Worm (Caenorhabditis elegans): ENCODE results near the gene fbxb-74.

The fbxb-74 gene

ce11 chrIV:4445711-4446290 is 6.7 kb upstream of the fbxb-74 start, which contains the start of the genes wapl-1 and htz-1:
Gene wapl-1 (minus strand): TSS chrIV:4445740.
Gene htz-1 (plus strand): TSS chrIV:4446216.
- TF ChIP-seq zag-1 (tag; optimal IDR thresholded peaks at IDR 0.05) = peak; percentile 82
- peak; percentile 99 for TF ChIP-seq ZK546.5 (tag; optimal IDR thresholded peaks at IDR 0.05)
- TF ChIP-seq ztf-1 (GFP tag; conservative IDR thresholded peaks at IDR 0.05) = no peak
- peak; percentile 96 for TF ChIP-seq ztf-4 (tag; optimal IDR thresholded peaks at IDR 0.05)
- TF ChIP-seq elt-3 (tag; optimal IDR thresholded peaks at IDR 0.05) = no peak
- TF ChIP-seq fos-1 (tag; optimal IDR thresholded peaks at IDR 0.05) = peak; percentile 91
- TF ChIP-seq skn-1 (tag; optimal IDR thresholded peaks at IDR 0.05) = peak; percentile 54
- peak; percentile 97 for TF ChIP-seq sma-3 (GFP tag; optimal IDR thresholded peaks at IDR 0.05)
- peak; percentile 29 to 67 for TF ChIP-seq mdl-1 (tag; optimal IDR thresholded peaks at IDR 0.05)
- peak; percentile 16 for TF ChIP-seq nhr-77 (tag; optimal IDR thresholded peaks at IDR 0.05)
- TF ChIP-seq peb-1 (tag; optimal IDR thresholded peaks at IDR 0.05) = no peak
- TF ChIP-seq sem-4 (tag; optimal IDR thresholded peaks at IDR 0.05) = peak; percentile 94
- no peak for TF ChIP-seq alr-1 (tag; optimal IDR thresholded peaks at IDR 0.05)
- TF ChIP-seq unc-55 (GFP tag; optimal IDR thresholded peaks at IDR 0.05) = peak; percentile 99
- peak; percentile 99 for TF ChIP-seq lsy-2 (tag; optimal IDR thresholded peaks at IDR 0.05)
- TF ChIP-seq ceh-82 (tag; optimal IDR thresholded peaks at IDR 0.05) = peak; percentile 90
- TF ChIP-seq lin-11 (tag; optimal IDR thresholded peaks at IDR 0.05) = peak; percentile 99
- TF ChIP-seq lin-39 (tag; optimal IDR thresholded peaks at IDR 0.05) = no peak
- TF ChIP-seq unc-39 (tag; optimal IDR thresholded peaks at IDR 0.05) = no peak
- peak; percentile 82 for TF ChIP-seq egl-27 (tag; optimal IDR thresholded peaks at IDR 0.05)
- TF ChIP-seq elt-1 (tag; optimal IDR thresholded peaks at IDR 0.05) = no peak
- TF ChIP-seq unc-62 (GFP tag; optimal IDR thresholded peaks at IDR 0.05) = peak; percentile 71
- no peak for TF ChIP-seq nhr-23 (tag; optimal IDR thresholded peaks at IDR 0.05)
- peak; percentile 94 for TF ChIP-seq nhr-21 (tag; optimal IDR thresholded peaks at IDR 0.05)
- no peak for TF ChIP-seq nhr-11 (tag; optimal IDR thresholded peaks at IDR 0.05)
- TF ChIP-seq nhr-237 (tag; optimal IDR thresholded peaks at IDR 0.05) = peak; percentile 79
- peak; percentile 95 for TF ChIP-seq R02D3.7 (tag; optimal IDR thresholded peaks at IDR 0.05)
- TF ChIP-seq crh-2 (tag; optimal IDR thresholded peaks at IDR 0.05) = peak; percentile 97
- TF ChIP-seq nhr-12 (tag; optimal IDR thresholded peaks at IDR 0.05) = no peak
- no peak for TF ChIP-seq dmd-4 (tag; optimal IDR thresholded peaks at IDR 0.05)
- TF ChIP-seq nhr-10 (tag; optimal IDR thresholded peaks at IDR 0.05) = peak; percentile 59
- TF ChIP-seq ama-1 (optimal IDR thresholded peaks at IDR 0.05) = peak; percentile 78
- peak; percentile 96 for TF ChIP-seq nhr-129 (tag; optimal IDR thresholded peaks at IDR 0.05)
- peak; percentile 82 for TF ChIP-seq snpc-4 (tag; optimal IDR thresholded peaks at IDR 0.05)
- TF ChIP-seq ceh-16 (tag; optimal IDR thresholded peaks at IDR 0.05) = peak; percentile 86
- peak; percentile 85 for TF ChIP-seq mab-5 (tag; optimal IDR thresholded peaks at IDR 0.05)
- peak; percentile 79 for TF ChIP-seq Y55F3AM.14 (GFP tag; optimal IDR thresholded peaks at IDR 0.05)
- TF ChIP-seq nhr-25 (tag; optimal IDR thresholded peaks at IDR 0.05) = peak; percentile 95
- no peak for TF ChIP-seq aly-2 (tag; optimal IDR thresholded peaks at IDR 0.05)
- peak; percentile 98 for TF ChIP-seq C34F6.9 (tag; optimal IDR thresholded peaks at IDR 0.05)
- TF ChIP-seq gmeb-1 (tag; optimal IDR thresholded peaks at IDR 0.05) = peak; percentile 95
- TF ChIP-seq F13H6.1 (tag; optimal IDR thresholded peaks at IDR 0.05) = peak; percentile 96
- no peak for TF ChIP-seq ztf-11 (tag; optimal IDR thresholded peaks at IDR 0.05)
- peak; percentile 92 for TF ChIP-seq nhr-6 (tag; optimal IDR thresholded peaks at IDR 0.05)
- TF ChIP-seq lin-13 (GFP tag; optimal IDR thresholded peaks at IDR 0.05) = peak; percentile 97
- peak; percentile 72 for TF ChIP-seq blmp-1 (tag; optimal IDR thresholded peaks at IDR 0.05; ENCODE audit: insufficient read depth)
- TF ChIP-seq mbf-1 (tag; optimal IDR thresholded peaks at IDR 0.05) = no peak
- TF ChIP-seq sma-9 (GFP tag; optimal IDR thresholded peaks at IDR 0.05) = peak; percentile 97
- TF ChIP-seq sma-9 (tag; optimal IDR thresholded peaks at IDR 0.05) = no peak

Data from whole organism, L2 larva.